Worm (Caenorhabditis elegans) whole organism, midembryonic: Measurements from ENCODE around the gene nhr-161.

Experiments
- cog-1 ChIP-seq: sonication (generic microtip); optimal IDR thresholded peaks from 2 replicates; lab custom pipeline; 2016; ENCODE audit warnings: missing genetic modification characterization, missing compliant biosample characterization
- flt-1 ChIP-seq: fragments of 200-800 bp; sonication (Bioruptor generic); IDR thresholded peaks from 2 replicates; pipeline ENCODE4 v1.3.6; 2022; ENCODE audit warnings: missing genetic modification characterization, missing compliant biosample characterization
- klf-2 ChIP-seq: fragments of 200-800 bp; sonication (Bioruptor generic); conservative IDR thresholded peaks from 2 replicates; pipeline ENCODE4 v1.3.6; 2022; ENCODE audit warnings: missing genetic modification reagents, missing genetic modification characterization, missing compliant biosample characterization
- med-1 ChIP-seq: sonication (generic microtip); optimal IDR thresholded peaks from 2 replicates; lab custom pipeline; 2017; ENCODE audit warnings: missing genetic modification characterization, mild to moderate bottlenecking, missing compliant biosample characterization, antibody characterized with exemption, missing genetic modification reagents; ENCODE audit not compliant: insufficient read depth
- ztf-23 ChIP-seq: fragments of 200-800 bp; sonication (Bioruptor generic); IDR thresholded peaks from 2 replicates; pipeline ENCODE4 v1.3.6; 2022; ENCODE audit warnings: missing genetic modification reagents, missing genetic modification characterization, missing compliant biosample characterization

ce11 chrV:6947442-6947841 lies 35.3 kb downstream of the nhr-161 start, which contains the start of gene Y57E12B.4:
- TF ChIP-seq med-1 = no peak
- TF ChIP-seq ztf-23 (GFP tag; lab: Robert Waterston, UW) = no peak
- TF ChIP-seq flt-1 = no peak
- no peak for TF ChIP-seq klf-2 (GFP tag; lab: Robert Waterston, UW)
- no peak for TF ChIP-seq cog-1 (tag; lab: Kevin White, UChicago)
